Fruit fly (Drosophila melanogaster): ENCODE measurements around the gene CG7611.

DNA sequence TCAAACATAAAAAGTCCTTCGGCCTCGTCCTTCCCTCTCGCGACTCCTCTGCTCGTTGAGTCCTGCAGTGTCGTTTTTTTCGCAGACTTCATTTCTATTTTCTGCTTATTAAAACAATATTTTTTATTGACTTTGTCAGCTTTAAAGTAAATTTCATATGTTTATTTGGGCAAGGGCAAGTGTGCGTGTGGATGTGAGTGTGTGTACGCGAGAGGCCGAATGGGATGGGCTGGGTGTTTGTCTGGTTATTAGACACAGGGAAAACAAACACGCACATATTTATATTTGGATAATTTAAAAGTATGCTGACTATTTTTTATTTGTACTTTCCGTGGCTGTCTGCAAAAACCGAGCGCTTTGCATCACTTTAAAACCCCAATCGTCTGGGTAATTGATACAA, 45.1 kb upstream of the CG7611 start:
- TF ChIP-seq CG1620 (GFP tag; optimal IDR thresholded peaks at IDR 0.05): no peak
- TF ChIP-seq toe (GFP tag; optimal IDR thresholded peaks at IDR 0.05): no peak
- TF ChIP-seq CG7101 (tag; optimal IDR thresholded peaks at IDR 0.05): no peak
- no peak for TF ChIP-seq Clk (GFP tag; optimal IDR thresholded peaks at IDR 0.05)
